Worm (Caenorhabditis elegans) whole organism, midembryonic: ENCODE measurements around the gene mks-3.

ENCODE experiments used
- T22C8.4 ChIP-seq: fragments of 200-800 bp; sonication (Bioruptor generic); IDR thresholded peaks from 2 replicates; pipeline ENCODE4 v1.3.6; 2022; ENCODE audit warnings: missing genetic modification characterization, missing compliant biosample characterization
- cog-1 ChIP-seq: sonication (generic microtip); optimal IDR thresholded peaks from 2 replicates; lab custom pipeline; 2016; ENCODE audit warnings: missing genetic modification characterization, missing compliant biosample characterization
- flt-1 ChIP-seq: fragments of 200-800 bp; sonication (Bioruptor generic); IDR thresholded peaks from 2 replicates; pipeline ENCODE4 v1.3.6; 2022; ENCODE audit warnings: missing genetic modification characterization, missing compliant biosample characterization
- klf-2 ChIP-seq: fragments of 200-800 bp; sonication (Bioruptor generic); conservative IDR thresholded peaks from 2 replicates; pipeline ENCODE4 v1.3.6; 2022; ENCODE audit warnings: missing genetic modification reagents, missing genetic modification characterization, missing compliant biosample characterization
- med-1 ChIP-seq: sonication (generic microtip); optimal IDR thresholded peaks from 2 replicates; lab custom pipeline; 2017; ENCODE audit warnings: missing genetic modification characterization, mild to moderate bottlenecking, missing compliant biosample characterization, antibody characterized with exemption, missing genetic modification reagents; ENCODE audit not compliant: insufficient read depth
- ref-1 ChIP-seq: fragments of 200-800 bp; sonication (Bioruptor generic); conservative IDR thresholded peaks from 2 replicates; pipeline ENCODE4 v1.3.6; 2022; ENCODE audit warnings: missing genetic modification reagents, missing genetic modification characterization, missing compliant biosample characterization
- tab-1 ChIP-seq: fragments of 200-800 bp; sonication (Bioruptor generic); IDR thresholded peaks from 2 replicates; pipeline ENCODE4 v1.3.6; 2022; ENCODE audit warnings: missing genetic modification characterization, missing compliant biosample characterization
- ztf-23 ChIP-seq: fragments of 200-800 bp; sonication (Bioruptor generic); IDR thresholded peaks from 2 replicates; pipeline ENCODE4 v1.3.6; 2022; ENCODE audit warnings: missing genetic modification reagents, missing genetic modification characterization, missing compliant biosample characterization
- ztf-29 ChIP-seq: fragments of 200-800 bp; sonication (Bioruptor generic); IDR thresholded peaks from 2 replicates; pipeline ENCODE4 v1.3.6; 2022; ENCODE audit warnings: missing genetic modification reagents, missing genetic modification characterization, missing compliant biosample characterization

mks-3 gene

DNA sequence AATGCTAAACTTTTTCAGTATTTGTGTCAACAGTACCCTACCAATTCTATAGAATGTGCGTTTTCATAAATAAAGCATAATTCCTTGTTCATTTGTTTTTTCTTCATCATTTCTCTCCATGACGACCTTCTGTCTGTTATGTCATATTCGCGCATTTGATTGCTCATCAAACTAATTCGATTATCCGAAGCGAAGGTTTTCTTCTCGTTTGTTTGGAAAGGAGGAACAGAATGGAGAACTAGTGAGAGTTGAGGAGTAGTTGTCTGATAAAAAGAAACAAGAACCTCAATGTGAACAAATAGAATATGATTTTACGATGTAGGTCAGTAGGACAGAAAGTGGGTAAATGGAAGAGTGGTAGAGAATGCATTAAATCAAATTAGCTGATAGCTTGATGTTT, 20.8 kb downstream of the mks-3 start:
- TF ChIP-seq flt-1 = no peak
- TF ChIP-seq T22C8.4 (GFP tag; lab: Robert Waterston, UW) = no peak
- TF ChIP-seq ref-1 (GFP tag; lab: Robert Waterston, UW) = no peak
- no peak for TF ChIP-seq med-1 (GFP tag; lab: Kevin White, UChicago)

- TF ChIP-seq med-1 (GFP tag; lab: Kevin White, UChicago) (no peak), tab-1 (GFP tag; lab: Robert Waterston, UW) (no peak), T22C8.4 (GFP tag; lab: Robert Waterston, UW) (no peak), ztf-23 (no peak), cog-1 (tag; lab: Kevin White, UChicago) (no peak), ref-1 (GFP tag; lab: Robert Waterston, UW) (no peak), flt-1 (no peak), klf-2 (GFP tag; lab: Robert Waterston, UW) (no peak), ztf-29 (GFP tag; lab: Robert Waterston, UW) (no peak)
These were observed 22.0 kb downstream of the mks-3 start, which contains the start of the genes ZK1290.11 and ZK1290.1 for ce11 chrII:7561494-7561893. Gene ZK1290.11 (minus strand): TSS chrII:7561594. Gene ZK1290.1 (plus strand): TSS chrII:7561764.

ce11 chrII:7560844-7561243, 22.6 kb downstream of the mks-3 start:
- TF ChIP-seq T22C8.4 (GFP tag; lab: Robert Waterston, UW) = no peak
- no peak for TF ChIP-seq med-1 (GFP tag; lab: Kevin White, UChicago)
- no peak for TF ChIP-seq flt-1
- TF ChIP-seq ref-1 (GFP tag; lab: Robert Waterston, UW) = no peak
- no peak for TF ChIP-seq klf-2 (GFP tag; lab: Robert Waterston, UW)
- no peak for TF ChIP-seq tab-1 (GFP tag; lab: Robert Waterston, UW)
- no peak for TF ChIP-seq ztf-29 (GFP tag; lab: Robert Waterston, UW)
- TF ChIP-seq cog-1 (tag; lab: Kevin White, UChicago) = no peak
- TF ChIP-seq ztf-23 = no peak

DNA sequence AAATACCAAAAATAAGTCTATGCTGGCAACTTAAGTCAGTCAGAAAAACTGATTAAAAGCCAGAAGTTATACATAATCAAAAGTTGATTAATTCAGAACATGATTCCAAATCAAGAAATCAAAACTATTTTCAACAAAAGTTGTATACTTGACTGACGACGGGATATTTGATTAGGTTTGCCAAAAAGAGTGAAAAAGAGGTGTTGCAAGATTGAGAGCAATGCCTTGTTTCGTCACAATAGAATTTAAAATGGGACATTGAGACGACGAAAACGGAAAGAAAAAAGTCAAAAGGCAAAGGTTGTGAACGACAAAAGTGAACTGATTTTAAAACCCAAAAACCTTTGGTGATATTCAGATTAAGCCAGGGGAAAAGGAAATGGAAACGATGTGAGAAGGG, 24.6 kb downstream of the mks-3 start:
- TF ChIP-seq T22C8.4 (GFP tag; lab: Robert Waterston, UW) = no peak
- no peak for TF ChIP-seq med-1 (GFP tag; lab: Kevin White, UChicago)
- no peak for TF ChIP-seq klf-2 (GFP tag; lab: Robert Waterston, UW)
- no peak for TF ChIP-seq ref-1 (GFP tag; lab: Robert Waterston, UW)
- no peak for TF ChIP-seq flt-1
- TF ChIP-seq ztf-23 = no peak
- TF ChIP-seq tab-1 (GFP tag; lab: Robert Waterston, UW) = no peak
- TF ChIP-seq ztf-29 (GFP tag; lab: Robert Waterston, UW) = no peak

ce11 chrII:7557981-7558380, 25.5 kb downstream of the mks-3 start:
- TF ChIP-seq ztf-23 (no peak), ref-1 (GFP tag; lab: Robert Waterston, UW) (no peak), klf-2 (GFP tag; lab: Robert Waterston, UW) (no peak)

DNA sequence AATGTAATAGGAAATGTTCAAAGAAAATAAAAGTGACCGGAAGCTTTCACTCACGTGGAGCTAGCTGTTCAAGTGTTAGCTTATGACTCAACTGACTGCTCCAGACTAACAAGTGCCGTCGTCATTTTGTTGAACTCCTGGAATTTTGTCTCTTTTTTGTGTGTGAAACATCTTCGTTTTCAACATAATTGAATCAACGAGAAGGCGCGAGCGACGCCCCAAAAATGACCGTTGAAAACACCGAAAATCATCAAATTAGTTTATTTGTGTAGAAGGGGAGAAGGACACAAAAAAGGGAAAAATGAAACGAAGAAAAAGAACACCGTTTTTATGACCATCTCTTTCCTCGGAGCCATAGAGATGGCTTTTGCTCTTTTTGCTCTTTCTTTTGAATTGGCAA, 28.0 kb downstream of the mks-3 start, which contains the start of gene ZK1290.14:
Gene ZK1290.14, minus strand, starts transcription at position 139 of the 400 bp plus-strand sequence.
- TF ChIP-seq flt-1 (no peak), med-1 (GFP tag; lab: Kevin White, UChicago) (no peak), ztf-29 (GFP tag; lab: Robert Waterston, UW) (no peak), ztf-23 (no peak), tab-1 (GFP tag; lab: Robert Waterston, UW) (no peak), klf-2 (GFP tag; lab: Robert Waterston, UW) (no peak), ref-1 (GFP tag; lab: Robert Waterston, UW) (no peak), cog-1 (tag; lab: Kevin White, UChicago) (no peak), T22C8.4 (GFP tag; lab: Robert Waterston, UW) (no peak)

DNA sequence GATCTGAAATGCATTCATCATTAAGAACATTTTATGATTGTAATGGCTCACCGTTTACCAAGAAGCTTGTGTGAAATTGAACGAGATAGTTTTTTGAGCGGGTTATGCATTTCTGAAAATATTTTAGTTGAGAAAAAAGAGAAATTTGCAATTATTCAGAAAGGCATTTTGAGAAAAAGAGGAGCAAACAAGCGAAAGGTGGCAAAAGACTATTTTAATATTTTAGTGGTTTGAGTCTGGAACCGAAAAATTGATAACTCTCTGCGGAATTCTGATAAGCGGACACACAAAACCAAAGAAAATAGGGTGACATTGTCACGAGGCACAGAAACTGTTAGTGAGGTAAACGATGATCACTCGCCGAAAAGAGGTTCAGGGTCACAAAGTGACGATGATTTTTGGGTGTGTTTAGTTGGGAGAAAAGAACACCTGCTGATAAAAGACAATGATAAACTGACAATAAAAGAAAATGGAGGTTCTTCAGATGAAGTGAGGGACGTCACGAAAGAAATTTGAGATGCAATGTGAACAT, 28.7 kb downstream of the mks-3 start:
- TF ChIP-seq tab-1 (GFP tag; lab: Robert Waterston, UW) (no peak), flt-1 (no peak), klf-2 (GFP tag; lab: Robert Waterston, UW) (no peak)

- TF ChIP-seq ref-1 (GFP tag; lab: Robert Waterston, UW) = no peak
- TF ChIP-seq T22C8.4 (GFP tag; lab: Robert Waterston, UW) = no peak
- no peak for TF ChIP-seq klf-2 (GFP tag; lab: Robert Waterston, UW)
- TF ChIP-seq med-1 (GFP tag; lab: Kevin White, UChicago) = no peak
- no peak for TF ChIP-seq tab-1 (GFP tag; lab: Robert Waterston, UW)
- TF ChIP-seq cog-1 (tag; lab: Kevin White, UChicago) = no peak
- no peak for TF ChIP-seq ztf-29 (GFP tag; lab: Robert Waterston, UW)
- no peak for TF ChIP-seq flt-1
- TF ChIP-seq ztf-23 = no peak
These were observed 29.6 kb downstream of the mks-3 start, which contains the start of gene ZK1290.10 for ce11 chrII:7553806-7554205. Gene ZK1290.10 (minus strand): TSS chrII:7553906.

DNA sequence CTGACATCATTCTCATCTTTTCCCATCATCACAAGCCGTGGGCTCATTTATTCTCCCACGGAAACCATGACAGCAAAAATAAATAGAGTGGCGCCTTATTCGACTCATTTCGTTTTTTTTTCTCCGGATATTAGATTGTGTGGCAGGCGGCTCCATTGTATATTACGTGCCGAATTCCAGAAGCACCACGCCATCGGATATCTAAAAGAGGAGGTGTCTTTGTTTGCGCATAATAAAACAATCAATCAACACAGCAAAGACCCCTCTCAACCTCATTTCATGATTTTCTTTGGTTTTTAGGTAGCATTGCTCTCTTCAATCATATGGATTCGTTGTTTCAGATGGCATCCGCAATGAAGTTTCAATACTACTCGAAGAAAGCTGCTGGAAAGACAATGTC, 34.4 kb downstream of the mks-3 start, which contains the start of gene tph-1:
Gene tph-1, plus strand, starts transcription at position 301 of the 400 bp plus-strand sequence.
- no peak for TF ChIP-seq ref-1 (GFP tag; lab: Robert Waterston, UW)
- TF ChIP-seq ztf-23 = no peak
- no peak for TF ChIP-seq med-1 (GFP tag; lab: Kevin White, UChicago)
- no peak for TF ChIP-seq tab-1 (GFP tag; lab: Robert Waterston, UW)
- no peak for TF ChIP-seq T22C8.4 (GFP tag; lab: Robert Waterston, UW)
- TF ChIP-seq flt-1 = no peak
- TF ChIP-seq klf-2 (GFP tag; lab: Robert Waterston, UW) = no peak
- TF ChIP-seq ztf-29 (GFP tag; lab: Robert Waterston, UW) = no peak
- TF ChIP-seq cog-1 (tag; lab: Kevin White, UChicago) = no peak

DNA sequence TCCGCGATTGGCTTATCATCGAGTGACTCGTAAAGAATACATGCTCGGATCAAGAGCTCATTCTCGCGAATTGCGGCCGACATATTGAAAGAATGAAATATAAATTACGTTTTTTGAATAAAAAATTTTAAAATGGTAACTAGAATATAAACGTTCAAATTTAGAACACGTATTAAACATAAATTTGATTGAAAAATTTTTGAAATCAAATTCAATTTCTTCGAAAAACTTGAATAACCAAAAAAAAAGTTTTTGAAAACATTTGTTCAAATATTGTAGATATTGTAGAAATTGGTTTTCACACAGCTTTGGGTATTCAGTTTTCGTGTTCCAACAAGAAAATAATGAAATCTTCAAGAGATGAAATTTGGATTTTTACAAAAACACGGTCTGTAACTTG, 35.4 kb downstream of the mks-3 start, which contains the start of gene fbxa-224:
Gene fbxa-224, minus strand, starts transcription at position 101 of the 400 bp plus-strand sequence.
- TF ChIP-seq klf-2 (GFP tag; lab: Robert Waterston, UW) (no peak), ztf-23 (no peak), T22C8.4 (GFP tag; lab: Robert Waterston, UW) (no peak), med-1 (GFP tag; lab: Kevin White, UChicago) (no peak), cog-1 (tag; lab: Kevin White, UChicago) (no peak), ztf-29 (GFP tag; lab: Robert Waterston, UW) (no peak)
